Worm (Caenorhabditis elegans): ENCODE results near the gene hlb-1.
A peak's percentile ranks its signal among the peaks of the same experiment; 100 is the strongest.

The hlb-1 gene

DNA sequence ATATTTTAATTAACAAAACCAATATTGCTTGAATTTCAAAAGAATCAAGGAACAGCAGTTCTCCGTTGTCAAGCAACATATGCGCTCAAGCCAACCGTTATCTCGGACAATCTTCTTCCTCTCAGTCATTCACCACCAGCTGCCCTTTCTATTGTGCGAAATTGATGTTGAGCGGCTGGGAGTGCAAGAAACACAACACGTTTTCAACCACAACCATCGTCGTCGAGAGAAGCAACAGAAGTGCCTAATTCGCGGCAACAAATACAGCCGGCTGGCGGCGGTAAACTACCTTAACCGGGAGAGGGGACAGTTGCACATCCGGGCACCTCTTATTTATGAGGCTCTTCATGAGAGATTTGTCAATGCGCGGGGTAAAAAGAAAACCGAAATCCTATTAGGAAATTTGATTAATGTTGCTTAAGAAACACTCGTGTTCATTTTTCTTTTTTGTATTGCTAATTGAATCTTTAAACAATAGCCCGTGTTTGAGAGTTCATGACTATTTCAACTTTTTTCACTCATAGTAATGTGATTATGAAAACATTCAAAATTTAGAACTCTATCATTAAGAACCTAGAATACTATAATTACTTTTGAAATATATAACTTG, 674 bp downstream of the hlb-1 start:
- TF ChIP-seq hmg-4 (GFP tag; optimal IDR thresholded peaks at IDR 0.05) (peak; percentile 62), ama-1 (optimal IDR thresholded peaks at IDR 0.05) (no peak)

- TF ChIP-seq tra-4 (tag; optimal IDR thresholded peaks at IDR 0.05) (no peak), ama-1 (optimal IDR thresholded peaks at IDR 0.05) (no peak), B0310.2 (tag; optimal IDR thresholded peaks at IDR 0.05) (no peak), sea-1 (GFP tag; conservative IDR thresholded peaks at IDR 0.05) (no peak), flt-1 (GFP tag; IDR thresholded peaks at IDR 0.05) (no peak), tbx-37 (GFP tag; conservative IDR thresholded peaks at IDR 0.05) (no peak), ceh-36 (tag; optimal IDR thresholded peaks at IDR 0.05) (no peak), hmg-4 (GFP tag; optimal IDR thresholded peaks at IDR 0.05) (no peak), scrt-1 (GFP tag; IDR thresholded peaks at IDR 0.05) (no peak), aly-1 (tag; optimal IDR thresholded peaks at IDR 0.05) (no peak), ceh-13 (GFP tag; optimal IDR thresholded peaks at IDR 0.05) (no peak), hnd-1 (tag; optimal IDR thresholded peaks at IDR 0.05) (no peak), pes-1 (GFP tag; IDR thresholded peaks at IDR 0.05) (no peak), F13C5.2 (tag; optimal IDR thresholded peaks at IDR 0.05) (no peak), hmbx-1 (tag; optimal IDR thresholded peaks at IDR 0.05) (no peak)
These were observed 4.5 kb downstream of the hlb-1 start for ce11 chrX:13878082-13878481.

- TF ChIP-seq ama-1 (optimal IDR thresholded peaks at IDR 0.05) (no peak), hnd-1 (tag; optimal IDR thresholded peaks at IDR 0.05) (no peak), hmbx-1 (tag; optimal IDR thresholded peaks at IDR 0.05) (no peak)
These were observed 5.7 kb downstream of the hlb-1 start for ce11 chrX:13876860-13877259.

DNA sequence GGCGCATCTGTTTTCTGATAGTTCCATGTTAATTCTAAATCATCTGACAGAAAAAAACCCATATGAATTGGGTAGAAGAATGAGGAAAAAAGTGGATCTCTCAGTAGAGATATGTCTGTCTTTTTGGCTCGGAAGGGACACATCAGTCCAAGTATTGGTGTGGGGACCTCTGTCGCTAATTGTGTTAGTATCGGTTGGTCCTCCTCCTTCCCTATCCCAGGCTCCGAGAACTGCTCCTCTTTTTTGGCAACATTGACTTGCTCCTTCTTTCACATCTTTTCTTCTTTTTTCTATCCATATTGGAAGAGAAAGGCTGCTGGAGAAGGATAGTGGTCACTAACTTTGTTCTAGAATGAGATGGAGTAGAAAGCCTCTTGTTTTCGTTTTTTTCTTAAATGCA, 6.6 kb downstream of the hlb-1 start:
- no peak for TF ChIP-seq F13C5.2 (tag; optimal IDR thresholded peaks at IDR 0.05)
- no peak for TF ChIP-seq tbx-37 (GFP tag; conservative IDR thresholded peaks at IDR 0.05)
- no peak for TF ChIP-seq tra-4 (tag; optimal IDR thresholded peaks at IDR 0.05)
- TF ChIP-seq pes-1 (GFP tag; IDR thresholded peaks at IDR 0.05): no peak
- no peak for TF ChIP-seq sea-1 (GFP tag; conservative IDR thresholded peaks at IDR 0.05)
- TF ChIP-seq ceh-36 (tag; optimal IDR thresholded peaks at IDR 0.05): no peak
- TF ChIP-seq hmbx-1 (tag; optimal IDR thresholded peaks at IDR 0.05): no peak
- TF ChIP-seq ama-1 (optimal IDR thresholded peaks at IDR 0.05): no peak
- TF ChIP-seq aly-1 (tag; optimal IDR thresholded peaks at IDR 0.05): no peak
- TF ChIP-seq ceh-13 (GFP tag; optimal IDR thresholded peaks at IDR 0.05): no peak
- TF ChIP-seq hnd-1 (tag; optimal IDR thresholded peaks at IDR 0.05): no peak
- no peak for TF ChIP-seq tbx-11 (GFP tag; IDR thresholded peaks at IDR 0.05)

DNA sequence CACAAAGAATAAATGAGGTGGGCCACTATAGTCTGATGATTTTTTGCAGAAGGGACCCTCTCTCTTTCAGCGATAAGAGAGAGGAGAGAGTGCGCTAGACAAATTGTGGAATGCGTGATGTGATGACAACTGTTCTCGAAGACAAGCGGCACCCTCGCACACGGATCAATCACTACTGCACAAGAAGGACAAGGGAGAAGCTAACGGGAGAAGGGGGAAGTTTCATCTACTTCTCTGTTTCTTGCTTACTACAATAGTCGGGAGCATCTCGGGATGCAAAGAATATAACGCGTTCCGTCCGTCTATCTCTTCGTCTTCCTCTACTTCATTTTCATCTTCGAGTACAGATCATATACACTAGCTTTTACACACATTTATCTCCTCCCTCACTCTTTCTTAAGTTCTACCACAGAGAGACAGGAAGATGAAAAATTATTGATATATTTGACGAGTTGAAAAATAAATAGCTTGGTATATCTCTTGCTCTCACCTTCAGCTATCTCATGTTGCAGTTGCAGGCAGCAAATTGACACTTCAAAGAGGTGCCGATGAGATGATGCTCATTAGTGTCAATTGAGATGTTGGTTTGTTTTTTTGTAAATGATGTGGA, 9.1 kb downstream of the hlb-1 start:
- TF ChIP-seq tbx-11 (GFP tag; IDR thresholded peaks at IDR 0.05) (no peak), hmbx-1 (tag; optimal IDR thresholded peaks at IDR 0.05) (no peak), ets-7 (tag; optimal IDR thresholded peaks at IDR 0.05) (no peak), ama-1 (optimal IDR thresholded peaks at IDR 0.05) (no peak), flt-1 (GFP tag; IDR thresholded peaks at IDR 0.05) (no peak), scrt-1 (GFP tag; IDR thresholded peaks at IDR 0.05) (no peak), sea-1 (GFP tag; conservative IDR thresholded peaks at IDR 0.05) (no peak), aly-1 (tag; optimal IDR thresholded peaks at IDR 0.05) (no peak), ceh-13 (GFP tag; optimal IDR thresholded peaks at IDR 0.05) (no peak), pes-1 (GFP tag; IDR thresholded peaks at IDR 0.05) (no peak), hnd-1 (tag; optimal IDR thresholded peaks at IDR 0.05) (no peak), tbx-37 (GFP tag; conservative IDR thresholded peaks at IDR 0.05) (no peak), hmg-4 (GFP tag; optimal IDR thresholded peaks at IDR 0.05) (no peak)

- TF ChIP-seq F13C5.2 (tag; optimal IDR thresholded peaks at IDR 0.05) (no peak), flt-1 (GFP tag; IDR thresholded peaks at IDR 0.05) (no peak), hmg-4 (GFP tag; optimal IDR thresholded peaks at IDR 0.05) (no peak), ceh-13 (GFP tag; optimal IDR thresholded peaks at IDR 0.05) (no peak), tbx-37 (GFP tag; conservative IDR thresholded peaks at IDR 0.05) (no peak), aly-1 (tag; optimal IDR thresholded peaks at IDR 0.05) (no peak), ama-1 (optimal IDR thresholded peaks at IDR 0.05) (no peak), ceh-36 (tag; optimal IDR thresholded peaks at IDR 0.05) (no peak), scrt-1 (GFP tag; IDR thresholded peaks at IDR 0.05) (no peak), hnd-1 (tag; optimal IDR thresholded peaks at IDR 0.05) (no peak), tra-4 (tag; optimal IDR thresholded peaks at IDR 0.05) (no peak), sea-1 (GFP tag; conservative IDR thresholded peaks at IDR 0.05) (no peak), ets-7 (tag; optimal IDR thresholded peaks at IDR 0.05) (no peak), B0310.2 (tag; optimal IDR thresholded peaks at IDR 0.05) (no peak), tbx-11 (GFP tag; IDR thresholded peaks at IDR 0.05) (no peak)
These were observed 11.4 kb downstream of the hlb-1 start for ce11 chrX:13871110-13871509.

DNA sequence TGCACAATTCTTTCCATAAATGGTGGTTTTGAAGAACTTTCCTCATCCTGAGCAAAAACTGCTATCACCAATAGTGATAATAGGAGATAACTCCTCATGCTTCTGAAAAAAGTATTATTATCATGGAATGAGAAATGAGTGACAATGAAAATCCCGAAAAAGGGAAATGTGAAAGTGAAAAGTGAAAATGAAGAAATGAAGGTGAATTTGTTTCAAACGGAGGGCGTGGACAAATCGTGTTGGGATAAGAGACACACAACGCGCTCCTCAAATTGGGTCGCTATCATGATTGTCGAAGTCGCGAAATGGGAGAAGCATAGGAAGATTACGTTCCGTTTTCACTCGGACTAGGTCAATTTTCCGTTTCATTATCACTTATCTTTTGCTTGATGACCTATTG, 18.3 kb downstream of the hlb-1 start, which contains the start of gene M03B6.3:
TSS of gene M03B6.3 (minus strand) at position 102 of the 400 bp plus-strand sequence.
- no peak for TF ChIP-seq hmg-4 (GFP tag; optimal IDR thresholded peaks at IDR 0.05)
- no peak for TF ChIP-seq ceh-36 (tag; optimal IDR thresholded peaks at IDR 0.05)
- TF ChIP-seq tbx-37 (GFP tag; conservative IDR thresholded peaks at IDR 0.05): no peak
- no peak for TF ChIP-seq tbx-11 (GFP tag; IDR thresholded peaks at IDR 0.05)
- TF ChIP-seq B0310.2 (tag; optimal IDR thresholded peaks at IDR 0.05): no peak
- no peak for TF ChIP-seq F13C5.2 (tag; optimal IDR thresholded peaks at IDR 0.05)
- TF ChIP-seq aly-1 (tag; optimal IDR thresholded peaks at IDR 0.05): no peak
- TF ChIP-seq ceh-13 (GFP tag; optimal IDR thresholded peaks at IDR 0.05): no peak
- TF ChIP-seq scrt-1 (GFP tag; IDR thresholded peaks at IDR 0.05): no peak
- no peak for TF ChIP-seq hmbx-1 (tag; optimal IDR thresholded peaks at IDR 0.05)
- TF ChIP-seq ama-1 (optimal IDR thresholded peaks at IDR 0.05): no peak
- TF ChIP-seq tra-4 (tag; optimal IDR thresholded peaks at IDR 0.05): no peak
- TF ChIP-seq flt-1 (GFP tag; IDR thresholded peaks at IDR 0.05): no peak
- no peak for TF ChIP-seq sea-1 (GFP tag; conservative IDR thresholded peaks at IDR 0.05)
- no peak for TF ChIP-seq ets-7 (tag; optimal IDR thresholded peaks at IDR 0.05)

Data from whole organism, early embryonic.